Fruit fly (Drosophila melanogaster) whole organism, prepupa: ENCODE measurements around the gene orion.

Source experiments
- Blimp-1 ChIP-seq: fragments of 200-800 bp; sonication (Bioruptor generic); optimal IDR thresholded peaks from 3 replicates; lab custom pipeline; 2017; ENCODE audit warnings: missing biosample characterization, missing genetic modification characterization, mild to moderate bottlenecking, moderate library complexity, missing genetic modification reagents
- CG11294 ChIP-seq: fragments of 200-800 bp; sonication (Bioruptor generic); IDR thresholded peaks from 2 replicates; pipeline ENCODE4 v1.3.6; 2022; ENCODE audit warnings: missing biosample characterization, missing genetic modification characterization
- CG11902 ChIP-seq: fragments of 200-800 bp; sonication (Bioruptor generic); optimal IDR thresholded peaks from 3 replicates; lab custom pipeline; 2016; ENCODE audit warnings: missing biosample characterization, missing genetic modification characterization
- CG15336 ChIP-seq: fragments of 200-800 bp; sonication (Bioruptor generic); IDR thresholded peaks from 2 replicates; pipeline ENCODE4 v1.3.6; 2022; ENCODE audit warnings: missing biosample characterization, missing genetic modification characterization
- CG31627 ChIP-seq: fragments of 200-800 bp; sonication (Bioruptor generic); optimal IDR thresholded peaks from 3 replicates; lab custom pipeline; 2016; ENCODE audit warnings: missing biosample characterization, missing genetic modification characterization
- CG32006 ChIP-seq: fragments of 200-800 bp; sonication (Bioruptor generic); optimal IDR thresholded peaks from 3 replicates; lab custom pipeline; 2017; ENCODE audit warnings: missing biosample characterization, mild to moderate bottlenecking, missing genetic modification characterization
- CG34406 ChIP-seq: fragments of 200-800 bp; sonication (Bioruptor generic); optimal IDR thresholded peaks from 3 replicates; lab custom pipeline; 2016; ENCODE audit warnings: missing biosample characterization, missing genetic modification characterization
- CG6276 ChIP-seq: fragments of 200-800 bp; sonication (Bioruptor generic); optimal IDR thresholded peaks from 2 replicates; lab custom pipeline; 2017; ENCODE audit warnings: missing biosample characterization, mild to moderate bottlenecking, missing genetic modification characterization
- CG6792 ChIP-seq: fragments of 200-800 bp; sonication (Bioruptor generic); optimal IDR thresholded peaks from 3 replicates; lab custom pipeline; 2016; ENCODE audit warnings: missing biosample characterization, missing genetic modification characterization
- CG6854 ChIP-seq: fragments of 200-800 bp; sonication (Bioruptor generic); optimal IDR thresholded peaks from 2 replicates; lab custom pipeline; 2017; ENCODE audit warnings: missing biosample characterization, mild to moderate bottlenecking, missing genetic modification characterization
- CG7368 ChIP-seq: fragments of 200-800 bp; sonication (Bioruptor generic); optimal IDR thresholded peaks from 3 replicates; lab custom pipeline; 2016; ENCODE audit warnings: missing biosample characterization, missing genetic modification characterization
- CG8119 ChIP-seq: fragments of 200-800 bp; sonication (Bioruptor generic); IDR thresholded peaks from 3 replicates; pipeline ENCODE4 v1.3.6; 2022; ENCODE audit warnings: missing biosample characterization, missing genetic modification characterization
- CG9139 ChIP-seq: fragments of 200-800 bp; sonication (Bioruptor generic); optimal IDR thresholded peaks from 3 replicates; lab custom pipeline; 2017; ENCODE audit warnings: missing biosample characterization, mild to moderate bottlenecking, missing genetic modification characterization
- Eip75B ChIP-seq: fragments of 200-800 bp; sonication (Bioruptor generic); optimal IDR thresholded peaks from 3 replicates; lab custom pipeline; 2016; ENCODE audit warnings: missing biosample characterization, missing genetic modification characterization
- Eip78C ChIP-seq: fragments of 200-800 bp; sonication (Bioruptor generic); peaks from one replicate; lab custom pipeline; 2016; ENCODE audit warnings: missing biosample characterization, missing genetic modification characterization
- Ets96B ChIP-seq: fragments of 200-800 bp; optimal IDR thresholded peaks from 2 replicates; lab custom pipeline; 2019; ENCODE audit warnings: missing biosample characterization, mild to moderate bottlenecking, missing genetic modification characterization, moderate library complexity
- Gug ChIP-seq: fragments of 200-800 bp; sonication (Bioruptor generic); IDR thresholded peaks from 2 replicates; pipeline ENCODE4 v1.3.6; 2022; ENCODE audit warnings: missing biosample characterization, missing genetic modification characterization
- Hr38 ChIP-seq: sonication (Bioruptor generic); optimal IDR thresholded peaks from 2 replicates; lab custom pipeline; 2016; ENCODE audit warnings: missing biosample characterization, missing genetic modification characterization
- Hr39 ChIP-seq: fragments of 200-800 bp; sonication (Bioruptor generic); optimal IDR thresholded peaks from 2 replicates; lab custom pipeline; 2016; ENCODE audit warnings: missing biosample characterization, missing genetic modification characterization
- Lpt ChIP-seq: fragments of 200-800 bp; sonication (Bioruptor generic); optimal IDR thresholded peaks from 3 replicates; lab custom pipeline; 2016; ENCODE audit warnings: missing biosample characterization, missing genetic modification characterization
- Met ChIP-seq: fragments of 200-800 bp; sonication (Bioruptor generic); optimal IDR thresholded peaks from 3 replicates; lab custom pipeline; 2016; ENCODE audit warnings: missing biosample characterization, missing genetic modification characterization
- Smox ChIP-seq: fragments of 200-800 bp; sonication (Bioruptor generic); optimal IDR thresholded peaks from 3 replicates; lab custom pipeline; 2016; ENCODE audit warnings: missing biosample characterization, missing genetic modification characterization
- Sox102F ChIP-seq: fragments of 200-800 bp; sonication (Bioruptor generic); optimal IDR thresholded peaks from 2 replicates; lab custom pipeline; 2016; ENCODE audit warnings: missing biosample characterization, mild to moderate bottlenecking, missing genetic modification characterization
- Sox14 ChIP-seq: fragments of 200-800 bp; sonication (Bioruptor generic); optimal IDR thresholded peaks from 3 replicates; lab custom pipeline; 2016; ENCODE audit warnings: missing biosample characterization, missing genetic modification characterization
- achi ChIP-seq: fragments of 200-800 bp; sonication (Bioruptor generic); optimal IDR thresholded peaks from 3 replicates; lab custom pipeline; 2016; ENCODE audit warnings: missing biosample characterization, missing genetic modification characterization
- acj6 ChIP-seq: fragments of 200-800 bp; sonication (Bioruptor generic); optimal IDR thresholded peaks from 3 replicates; lab custom pipeline; 2016; ENCODE audit warnings: missing biosample characterization, missing genetic modification characterization
- dac ChIP-seq: fragments of 200-800 bp; sonication (Bioruptor generic); optimal IDR thresholded peaks from 2 replicates; lab custom pipeline; 2017; ENCODE audit warnings: missing biosample characterization, mild to moderate bottlenecking, missing genetic modification characterization
- esn ChIP-seq: fragments of 200-800 bp; sonication (Bioruptor generic); optimal IDR thresholded peaks from 2 replicates; lab custom pipeline; 2016; ENCODE audit warnings: missing biosample characterization, mild to moderate bottlenecking, missing genetic modification characterization, moderate library complexity
- lz ChIP-seq: fragments of 200-800 bp; sonication (Bioruptor generic); optimal IDR thresholded peaks from 3 replicates; lab custom pipeline; 2016; ENCODE audit warnings: missing biosample characterization, missing genetic modification characterization
- net ChIP-seq: fragments of 200-800 bp; sonication (Bioruptor generic); optimal IDR thresholded peaks from 3 replicates; lab custom pipeline; 2016; ENCODE audit warnings: missing biosample characterization, missing genetic modification characterization
- salr ChIP-seq, 2 experiments: fragments of 200-800 bp; sonication (Bioruptor generic); optimal IDR thresholded peaks; 3 replicates each; lab custom pipeline; 2016 to 2018; ENCODE audit warnings: missing biosample characterization in 2 of 2, missing genetic modification characterization in 2 of 2, mild to moderate bottlenecking in 1 of 2
- spab ChIP-seq: fragments of 200-800 bp; sonication (Bioruptor generic); optimal IDR thresholded peaks from 2 replicates; lab custom pipeline; 2017; ENCODE audit warnings: missing biosample characterization, mild to moderate bottlenecking, missing genetic modification characterization, missing genetic modification reagents
- ss ChIP-seq, 2 experiments: fragments of 200-800 bp; sonication (Bioruptor generic); optimal IDR thresholded peaks; 2 replicates in 1 of 2; 3 replicates in 1 of 2; lab custom pipeline; 2017 to 2018; ENCODE audit warnings: mild to moderate bottlenecking in 2 of 2, missing biosample characterization in 2 of 2, missing genetic modification characterization in 2 of 2, moderate library complexity in 1 of 2
- svp ChIP-seq: fragments of 200-800 bp; sonication (Bioruptor generic); peaks from one replicate; lab custom pipeline; 2016; ENCODE audit warnings: missing biosample characterization, missing genetic modification characterization
- vri ChIP-seq: fragments of 200-800 bp; sonication (Bioruptor generic); optimal IDR thresholded peaks from 3 replicates; lab custom pipeline; 2016; ENCODE audit warnings: missing biosample characterization, mild to moderate bottlenecking, missing genetic modification characterization

The orion gene

DNA sequence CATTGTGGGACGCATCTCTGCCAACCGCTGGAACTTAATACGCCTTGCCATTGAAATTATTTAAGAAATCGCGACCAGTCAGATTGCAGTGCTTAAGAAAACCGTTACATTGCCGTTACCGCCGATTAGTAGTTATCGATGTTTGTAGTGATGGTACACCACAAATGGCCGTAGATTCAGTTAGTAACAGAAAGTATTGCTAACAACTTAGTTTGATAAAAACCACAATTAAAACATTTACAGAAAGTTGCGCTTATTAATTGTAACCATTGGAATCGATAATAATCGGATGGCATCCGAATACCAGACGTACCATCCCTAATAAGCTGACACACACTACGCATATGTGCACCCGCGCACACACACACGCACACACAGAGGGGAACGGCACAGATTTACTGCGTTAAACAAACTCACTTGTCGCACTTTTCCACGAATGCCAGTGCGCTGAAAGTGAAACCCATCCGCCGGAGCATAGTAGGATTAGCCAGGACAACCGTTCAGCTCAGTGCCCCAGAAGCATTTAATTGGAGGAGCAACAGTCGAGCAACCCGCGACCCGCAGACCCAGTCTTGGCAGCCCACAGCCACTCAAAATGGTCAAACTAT lies 26.5 kb downstream of the orion start, which contains the start of the genes hdm and Ykt6 (continued):
- TF ChIP-seq CG11294 (GFP tag; lab: Robert Waterston, UW) (peak; percentile 45; the same call in 1 of the 2 replicates), Blimp-1 (GFP tag; lab: Kevin White, UChicago) (no peak), CG15336 (peak; percentile 52; the same call in 1 of the 2 replicates), CG34406 (GFP tag; lab: Kevin White, UChicago) (no peak), Gug (peak; percentile 59), CG32006 (GFP tag; lab: Kevin White, UChicago) (no peak), Sox14 (GFP tag; lab: Kevin White, UChicago) (peak; percentile 73), salr (GFP tag; optimal IDR thresholded peaks at IDR 0.05; lab: Kevin White, UChicago) (no peak), net (GFP tag; lab: Kevin White, UChicago) (peak; percentile 55), CG6792 (peak; percentile 63), Smox (GFP tag; lab: Kevin White, UChicago) (no peak), Eip75B (GFP tag; lab: Kevin White, UChicago) (no peak)

DNA sequence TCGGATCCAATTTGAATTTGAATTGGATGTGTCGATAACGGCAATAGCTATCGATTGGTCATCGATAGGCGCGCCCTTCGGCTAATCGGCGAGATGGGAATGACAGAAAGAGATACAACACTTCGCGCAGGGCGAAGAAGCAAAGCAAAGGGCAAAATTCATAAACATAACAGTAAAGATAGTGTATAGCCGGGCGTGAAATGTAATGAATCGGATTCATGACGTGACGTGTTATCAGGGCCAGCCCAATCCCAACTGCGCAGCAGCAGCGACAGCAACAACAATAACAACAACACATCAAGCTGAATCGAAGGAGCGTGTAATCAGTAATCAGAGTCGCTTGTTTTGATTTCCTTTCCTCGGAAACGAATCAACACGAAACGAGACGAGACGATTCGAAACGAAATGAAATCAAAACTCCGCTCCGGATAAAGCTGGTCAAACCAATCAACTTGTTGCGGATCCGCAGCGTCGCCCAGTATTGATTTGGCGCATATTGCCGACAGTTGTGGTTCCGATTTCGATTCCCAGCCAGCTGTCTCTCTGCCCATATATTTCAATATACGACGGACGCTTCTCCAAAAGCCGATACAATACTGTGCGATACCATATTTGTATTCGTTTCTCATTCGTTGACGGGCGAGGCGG lies 34.6 kb downstream of the orion start, which contains the start of gene snz:
Gene snz (plus strand): TSS at position 107 of the 648 bp plus-strand sequence.
- TF ChIP-seq Sox102F (GFP tag; lab: Kevin White, UChicago) = no peak
- TF ChIP-seq svp (GFP tag; lab: Kevin White, UChicago) = peak; percentile 61
- no peak for TF ChIP-seq CG11902 (GFP tag; lab: Kevin White, UChicago)
- TF ChIP-seq CG6854 (GFP tag; lab: Kevin White, UChicago) = no peak
- TF ChIP-seq esn (GFP tag; lab: Kevin White, UChicago) = peak; percentile 10
- no peak for TF ChIP-seq CG8119 (GFP tag; lab: Robert Waterston, UW)
- no peak for TF ChIP-seq Met (GFP tag; lab: Kevin White, UChicago)
- peak; percentile 28 for TF ChIP-seq achi
- no peak for TF ChIP-seq acj6 (GFP tag; lab: Kevin White, UChicago)
- TF ChIP-seq Eip75B (GFP tag; lab: Kevin White, UChicago) = no peak
- TF ChIP-seq Lpt (GFP tag; lab: Kevin White, UChicago) = no peak
- TF ChIP-seq vri (GFP tag; lab: Kevin White, UChicago) = peak; percentile 0
- TF ChIP-seq CG9139 (GFP tag; lab: Kevin White, UChicago) = peak; percentile 20
- no peak for TF ChIP-seq spab
- TF ChIP-seq Sox14 (GFP tag; lab: Kevin White, UChicago) = no peak
- TF ChIP-seq Hr39 (GFP tag; lab: Kevin White, UChicago) = no peak
- TF ChIP-seq Blimp-1 (GFP tag; lab: Kevin White, UChicago) = no peak
- TF ChIP-seq Smox (GFP tag; lab: Kevin White, UChicago) = no peak
- TF ChIP-seq lz (GFP tag; lab: Kevin White, UChicago) = no peak
- TF ChIP-seq CG31627 (GFP tag; lab: Kevin White, UChicago) = no peak
- no peak for TF ChIP-seq Ets96B (tag; lab: Kevin White, UChicago)
- no peak for TF ChIP-seq CG11294 (GFP tag; lab: Robert Waterston, UW)
- TF ChIP-seq ss (GFP tag; optimal IDR thresholded peaks at IDR 0.05; lab: Kevin White, UChicago) = peak in 1 of 2 experiments; percentile 17
- TF ChIP-seq CG6276 = no peak
- peak; percentile 30 for TF ChIP-seq Eip78C (GFP tag; lab: Kevin White, UChicago)
- TF ChIP-seq, all 60 proteins: peak for 7

- TF ChIP-seq Hr39 (GFP tag; lab: Kevin White, UChicago) (no peak), Eip78C (GFP tag; lab: Kevin White, UChicago) (peak; percentile 23)
Measured at dm6 chrX:7909482-7909881, 37.2 kb downstream of the orion start.

- TF ChIP-seq spab (no peak), Hr38 (GFP tag; lab: Kevin White, UChicago) (no peak), CG7368 (GFP tag; lab: Kevin White, UChicago) (no peak), achi (no peak), Eip75B (GFP tag; lab: Kevin White, UChicago) (no peak), Sox102F (GFP tag; lab: Kevin White, UChicago) (no peak), vri (GFP tag; lab: Kevin White, UChicago) (peak; percentile 88), dac (GFP tag; lab: Kevin White, UChicago) (no peak)
Measured at dm6 chrX:7909069-7909389, 37.7 kb downstream of the orion start.
